Fruit fly (Drosophila melanogaster) whole organism, embryonic: ENCODE measurements around the gene CG3662.

Experiments used
- Atf6 ChIP-seq: fragments of 200-800 bp; sonication (Bioruptor generic); IDR thresholded peaks from 2 replicates; pipeline ENCODE4 v1.3.6; 2022; ENCODE audit warnings: missing biosample characterization, missing genetic modification characterization
- BtbVII ChIP-seq: fragments of 200-800 bp; sonication (Bioruptor generic); optimal IDR thresholded peaks from 3 replicates; lab custom pipeline; 2017; ENCODE audit warnings: missing biosample characterization, mild to moderate bottlenecking, missing genetic modification characterization
- CG10654 ChIP-seq: fragments of 200-800 bp; sonication (Bioruptor generic); optimal IDR thresholded peaks from 2 replicates; lab custom pipeline; 2016; ENCODE audit warnings: missing biosample characterization, missing genetic modification characterization
- CG12219 ChIP-seq: fragments of 200-800 bp; sonication (Bioruptor generic); optimal IDR thresholded peaks from 3 replicates; lab custom pipeline; 2018; ENCODE audit warnings: missing biosample characterization, mild to moderate bottlenecking, missing genetic modification characterization
- CG13775 ChIP-seq: fragments of 200-800 bp; sonication (Bioruptor generic); optimal IDR thresholded peaks from 3 replicates; lab custom pipeline; 2017; ENCODE audit warnings: missing biosample characterization, mild to moderate bottlenecking, missing genetic modification characterization
- CG14667 ChIP-seq: fragments of 200-800 bp; sonication (Bioruptor generic); IDR thresholded peaks from 2 replicates; pipeline ENCODE4 v1.3.6; 2022; ENCODE audit warnings: missing biosample characterization, missing genetic modification characterization
- CG15073 ChIP-seq: fragments of 200-800 bp; sonication (Bioruptor generic); optimal IDR thresholded peaks from 2 replicates; lab custom pipeline; 2016; ENCODE audit warnings: missing biosample characterization, missing genetic modification characterization
- CG15479 ChIP-seq: fragments of 200-800 bp; sonication (Bioruptor generic); optimal IDR thresholded peaks from 3 replicates; lab custom pipeline; 2019; ENCODE audit warnings: missing biosample characterization, mild to moderate bottlenecking, missing genetic modification characterization, moderate library complexity
- CG17829 ChIP-seq: fragments of 200-800 bp; optimal IDR thresholded peaks from 2 replicates; lab custom pipeline; 2019; ENCODE audit warnings: missing biosample characterization, mild to moderate bottlenecking, missing genetic modification characterization, moderate library complexity
- CG2712 ChIP-seq: fragments of 200-800 bp; optimal IDR thresholded peaks from 3 replicates; lab custom pipeline; 2019; ENCODE audit warnings: missing biosample characterization, mild to moderate bottlenecking, missing genetic modification characterization, moderate library complexity
- CG2875 ChIP-seq: fragments of 200-800 bp; sonication (Bioruptor generic); optimal IDR thresholded peaks from 2 replicates; lab custom pipeline; 2017; ENCODE audit warnings: missing biosample characterization, mild to moderate bottlenecking, missing genetic modification characterization, missing genetic modification reagents
- CG30020 ChIP-seq: fragments of 200-800 bp; optimal IDR thresholded peaks from 2 replicates; lab custom pipeline; 2019; ENCODE audit warnings: missing biosample characterization, mild to moderate bottlenecking, missing genetic modification characterization, moderate library complexity
- CG32532 ChIP-seq: fragments of 200-800 bp; sonication (Bioruptor generic); IDR thresholded peaks from 2 replicates; pipeline ENCODE4 v1.3.6; 2022; ENCODE audit warnings: missing biosample characterization, missing genetic modification characterization
- CG33213 ChIP-seq: fragments of 200-800 bp; sonication (Bioruptor generic); optimal IDR thresholded peaks from 3 replicates; lab custom pipeline; 2016; ENCODE audit warnings: missing biosample characterization, missing genetic modification characterization
- CG5180 ChIP-seq: fragments of 200-800 bp; sonication (Bioruptor generic); optimal IDR thresholded peaks from 3 replicates; lab custom pipeline; 2017; ENCODE audit warnings: missing biosample characterization, missing genetic modification characterization, mild to moderate bottlenecking, moderate library complexity, missing genetic modification reagents
- CG5953 ChIP-seq: fragments of 200-800 bp; sonication (Bioruptor generic); IDR thresholded peaks from 2 replicates; pipeline ENCODE4 v1.3.6; 2022; ENCODE audit warnings: missing biosample characterization, missing genetic modification characterization
- CG6791 ChIP-seq: fragments of 200-800 bp; sonication (Bioruptor generic); IDR thresholded peaks from 3 replicates; pipeline ENCODE4 v1.3.6; 2022; ENCODE audit warnings: missing biosample characterization, missing genetic modification characterization; ENCODE audit not compliant: partially characterized antibody
- CG7271 ChIP-seq: fragments of 200-800 bp; sonication (Bioruptor generic); optimal IDR thresholded peaks from 2 replicates; lab custom pipeline; 2018; ENCODE audit warnings: missing biosample characterization, mild to moderate bottlenecking, missing genetic modification characterization, moderate library complexity
- CG7556 ChIP-seq: fragments of 200-800 bp; sonication (Bioruptor generic); optimal IDR thresholded peaks from 2 replicates; lab custom pipeline; 2017; ENCODE audit warnings: missing biosample characterization, mild to moderate bottlenecking, missing genetic modification characterization
- CG8089 ChIP-seq: fragments of 200-800 bp; sonication (Bioruptor generic); optimal IDR thresholded peaks from 3 replicates; lab custom pipeline; 2016; ENCODE audit warnings: missing biosample characterization, missing genetic modification characterization
- Dfd ChIP-seq, 2 experiments: fragments of >200 bp; optimal IDR thresholded peaks; 2 replicates each; lab custom pipeline; 2017; ENCODE audit warnings: missing biosample characterization in 2 of 2, missing genetic modification characterization in 2 of 2
- Ets65A ChIP-seq: fragments of 200-800 bp; sonication (Bioruptor generic); peaks from one replicate; lab custom pipeline; 2016; ENCODE audit warnings: missing biosample characterization, missing genetic modification characterization
- HLH54F ChIP-seq: fragments of 200-800 bp; sonication (Bioruptor generic); optimal IDR thresholded peaks from 3 replicates; lab custom pipeline; 2016; ENCODE audit warnings: missing biosample characterization, missing genetic modification characterization
- Hey ChIP-seq: fragments of 200-800 bp; sonication (Bioruptor generic); optimal IDR thresholded peaks from 3 replicates; lab custom pipeline; 2018; ENCODE audit warnings: missing biosample characterization, mild to moderate bottlenecking, missing genetic modification characterization
- MTF-1 ChIP-seq: fragments of 200-800 bp; sonication (Bioruptor generic); optimal IDR thresholded peaks from 2 replicates; lab custom pipeline; 2018; ENCODE audit warnings: missing biosample characterization, mild to moderate bottlenecking, missing genetic modification characterization, borderline replicate concordance
- Opbp ChIP-seq: fragments of 200-800 bp; sonication (Bioruptor generic); IDR thresholded peaks from 3 replicates; pipeline ENCODE4 v1.3.6; 2022; ENCODE audit warnings: missing biosample characterization, missing genetic modification characterization; ENCODE audit not compliant: partially characterized antibody
- Sox100B ChIP-seq: fragments of 200-800 bp; sonication (Bioruptor generic); optimal IDR thresholded peaks from 3 replicates; lab custom pipeline; 2018; ENCODE audit warnings: missing biosample characterization, mild to moderate bottlenecking, missing genetic modification characterization
- aop ChIP-seq: fragments of 200-800 bp; sonication (Bioruptor generic); IDR thresholded peaks from 2 replicates; pipeline ENCODE4 v1.3.6; 2022; ENCODE audit warnings: missing biosample characterization, missing genetic modification characterization
- crp ChIP-seq, 2 experiments: fragments of 200-800 bp; sonication (Bioruptor generic); optimal IDR thresholded peaks; 2 replicates in 1 of 2; 3 replicates in 1 of 2; lab custom pipeline; 2017; ENCODE audit warnings: missing biosample characterization in 2 of 2, missing genetic modification characterization in 2 of 2, mild to moderate bottlenecking in 1 of 2, moderate library complexity in 1 of 2
- hbn ChIP-seq: fragments of 200-800 bp; sonication (Bioruptor generic); IDR thresholded peaks from 2 replicates; pipeline ENCODE4 v1.3.6; 2022; ENCODE audit warnings: missing biosample characterization, missing genetic modification characterization; ENCODE audit not compliant: partially characterized antibody
- her ChIP-seq: fragments of 200-800 bp; sonication (Bioruptor generic); optimal IDR thresholded peaks from 2 replicates; lab custom pipeline; 2016; ENCODE audit warnings: missing biosample characterization, missing genetic modification characterization
- ind ChIP-seq: fragments of 200-800 bp; sonication (Bioruptor generic); optimal IDR thresholded peaks from 3 replicates; lab custom pipeline; 2016; ENCODE audit warnings: missing biosample characterization, missing genetic modification characterization
- kah ChIP-seq: fragments of 200-800 bp; sonication (Bioruptor generic); optimal IDR thresholded peaks from 2 replicates; lab custom pipeline; 2018; ENCODE audit warnings: missing biosample characterization, mild to moderate bottlenecking, missing genetic modification characterization
- pfk ChIP-seq: fragments of 200-800 bp; sonication (Bioruptor generic); optimal IDR thresholded peaks from 2 replicates; lab custom pipeline; 2018; ENCODE audit warnings: missing biosample characterization, mild to moderate bottlenecking, missing genetic modification characterization, moderate library complexity
- pnt ChIP-seq: fragments of 200-800 bp; sonication (Bioruptor generic); optimal IDR thresholded peaks from 3 replicates; lab custom pipeline; 2016; ENCODE audit warnings: missing biosample characterization, missing genetic modification characterization
- prd ChIP-seq, 3 experiments: fragments of >200 bp in 2 of 3; fragments of 200-800 bp in 1 of 3; sonication (Bioruptor generic) in 1 of 3; optimal IDR thresholded peaks in 2 of 3; IDR thresholded peaks in 1 of 3; 2 replicates in 2 of 3; 3 replicates in 1 of 3; pipeline versions ENCODE4 v1.3.6 to Lab custom; 2017 to 2022; ENCODE audit warnings: missing biosample characterization in 1 of 3, missing genetic modification characterization in 1 of 3
- pros ChIP-seq: fragments of 200-800 bp; sonication (Bioruptor generic); optimal IDR thresholded peaks from 3 replicates; lab custom pipeline; 2019; ENCODE audit warnings: missing biosample characterization, mild to moderate bottlenecking, missing genetic modification characterization, moderate library complexity
- ranshi ChIP-seq: fragments of 200-800 bp; sonication (Bioruptor generic); IDR thresholded peaks from 2 replicates; pipeline ENCODE4 v1.3.6; 2022; ENCODE audit warnings: missing biosample characterization, missing genetic modification characterization
- ro ChIP-seq: fragments of 200-800 bp; sonication (Bioruptor generic); IDR thresholded peaks from 2 replicates; pipeline ENCODE4 v1.3.6; 2022; ENCODE audit warnings: missing biosample characterization, missing genetic modification characterization
- slou ChIP-seq: fragments of 200-800 bp; sonication (Bioruptor generic); optimal IDR thresholded peaks from 3 replicates; lab custom pipeline; 2016; ENCODE audit warnings: missing biosample characterization, missing genetic modification characterization
- sqz ChIP-seq: fragments of 200-800 bp; sonication (Bioruptor generic); optimal IDR thresholded peaks from 3 replicates; lab custom pipeline; 2018; ENCODE audit warnings: missing biosample characterization, mild to moderate bottlenecking, missing genetic modification characterization
- tap ChIP-seq: fragments of 200-800 bp; optimal IDR thresholded peaks from 3 replicates; lab custom pipeline; 2019; ENCODE audit warnings: missing biosample characterization, mild to moderate bottlenecking, missing genetic modification characterization, moderate library complexity
- tll ChIP-seq, 2 experiments: fragments of 200-800 bp in 1 of 2; fragments of >200 bp in 1 of 2; sonication (Bioruptor generic) in 1 of 2; optimal IDR thresholded peaks; 2 replicates each; lab custom pipeline; 2017 to 2019; ENCODE audit warnings: missing biosample characterization in 2 of 2, missing genetic modification characterization in 2 of 2, mild to moderate bottlenecking in 1 of 2, moderate library complexity in 1 of 2
- tna ChIP-seq: fragments of 200-800 bp; sonication (Bioruptor generic); IDR thresholded peaks from 2 replicates; pipeline ENCODE4 v1.3.6; 2022; ENCODE audit warnings: missing biosample characterization, missing genetic modification characterization; ENCODE audit not compliant: partially characterized antibody
- unpg ChIP-seq: fragments of 200-800 bp; sonication (Bioruptor generic); optimal IDR thresholded peaks from 3 replicates; lab custom pipeline; 2018; ENCODE audit warnings: missing biosample characterization, mild to moderate bottlenecking, missing genetic modification characterization, moderate library complexity
- usp ChIP-seq: fragments of >200 bp; optimal IDR thresholded peaks from 2 replicates; lab custom pipeline; 2017; ENCODE audit warnings: missing biosample characterization, missing genetic modification characterization
- z ChIP-seq: fragments of 200-800 bp; sonication (Bioruptor generic); IDR thresholded peaks from 3 replicates; pipeline ENCODE4 v1.3.6; 2022; ENCODE audit warnings: missing biosample characterization, missing genetic modification characterization

Gene CG3662

dm6 chr2L:866950-867744, 46.1 kb downstream of the CG3662 start (continued):
- TF ChIP-seq ro: peak; percentile 72
- TF ChIP-seq MTF-1 (GFP tag; lab: Kevin White, UChicago): peak; percentile 85
- TF ChIP-seq CG14667: peak; percentile 89
- no peak for TF ChIP-seq hbn (GFP tag; lab: Robert Waterston, UW)
- TF ChIP-seq HLH54F: peak; percentile 93
- no peak for TF ChIP-seq pfk (GFP tag; lab: Kevin White, UChicago)
- TF ChIP-seq Atf6 (GFP tag; lab: Robert Waterston, UW): peak; percentile 92
- TF ChIP-seq slou (GFP tag; lab: Kevin White, UChicago): peak; percentile 72
- peak; percentile 55; the same call in 2 of the 3 replicates for TF ChIP-seq Opbp (GFP tag; lab: Robert Waterston, UW)
- TF ChIP-seq CG30020: peak; percentile 60
- peak; percentile 80 for TF ChIP-seq pros
- TF ChIP-seq z (GFP tag; lab: Robert Waterston, UW): no peak
- peak; percentile 41; the same call in 1 of the 2 replicates for TF ChIP-seq tna (GFP tag; lab: Robert Waterston, UW)
- peak; percentile 87 for TF ChIP-seq CG5953
- peak; percentile 94 for TF ChIP-seq unpg (GFP tag; lab: Kevin White, UChicago)
- TF ChIP-seq CG10654: peak; percentile 86
- peak; percentile 83 for TF ChIP-seq CG33213 (GFP tag; lab: Kevin White, UChicago)
- TF ChIP-seq CG12219 (GFP tag; lab: Kevin White, UChicago): peak; percentile 90
- no peak for TF ChIP-seq usp (GFP tag; lab: Kevin White, UChicago)
- TF ChIP-seq CG5180 (GFP tag; lab: Kevin White, UChicago): peak; percentile 82
- TF ChIP-seq BtbVII: peak; percentile 90
- peak; percentile 97 for TF ChIP-seq CG32532 (GFP tag; lab: Robert Waterston, UW)
- peak; percentile 94 for TF ChIP-seq ranshi (GFP tag; lab: Robert Waterston, UW)
- peak; percentile 88 for TF ChIP-seq pnt (GFP tag; lab: Kevin White, UChicago)
- peak; percentile 82 for TF ChIP-seq her
- TF ChIP-seq Sox100B (GFP tag; lab: Kevin White, UChicago): peak; percentile 85
- peak; percentile 90 for TF ChIP-seq CG2712 (tag; lab: Kevin White, UChicago)
- peak; percentile 77 for TF ChIP-seq CG2875 (GFP tag; lab: Kevin White, UChicago)
- no peak for TF ChIP-seq prd (optimal IDR thresholded peaks at IDR 0.05; lab: Kevin White, UChicago)
- peak; percentile 97 for TF ChIP-seq prd (GFP tag; IDR thresholded peaks at IDR 0.05; lab: Robert Waterston, UW)
- TF ChIP-seq Ets65A (GFP tag; lab: Kevin White, UChicago): peak; percentile 99
- peak; percentile 90 for TF ChIP-seq CG7556 (GFP tag; lab: Kevin White, UChicago)
- TF ChIP-seq aop (GFP tag; lab: Robert Waterston, UW): peak; percentile 63; the same call in 1 of the 2 replicates
- peak; percentile 59 for TF ChIP-seq CG15073
- TF ChIP-seq Hey (tag; lab: Kevin White, UChicago): peak; percentile 73
- peak; percentile 87 for TF ChIP-seq CG13775 (GFP tag; lab: Kevin White, UChicago)
- TF ChIP-seq CG6791 (GFP tag; lab: Robert Waterston, UW): no peak
- peak; percentile 71 for TF ChIP-seq CG8089
- TF ChIP-seq crp (GFP tag; optimal IDR thresholded peaks at IDR 0.05; lab: Kevin White, UChicago): peak in 1 of 2 experiments; percentile 43
- TF ChIP-seq tll (GFP tag; optimal IDR thresholded peaks at IDR 0.05; lab: Kevin White, UChicago): no peak
- peak; percentile 92 for TF ChIP-seq tap
- TF ChIP-seq CG15479 (GFP tag; lab: Kevin White, UChicago): no peak
- TF ChIP-seq CG17829 (tag; lab: Kevin White, UChicago): peak; percentile 90
- TF ChIP-seq kah (GFP tag; lab: Kevin White, UChicago): peak; percentile 84
- TF ChIP-seq Dfd (GFP tag; optimal IDR thresholded peaks at IDR 0.05; lab: Kevin White, UChicago): no peak
- peak; percentile 80 for TF ChIP-seq sqz (GFP tag; lab: Kevin White, UChicago)
- TF ChIP-seq CG7271 (tag; lab: Kevin White, UChicago): peak; percentile 28
- peak; percentile 93 for TF ChIP-seq ind (GFP tag; lab: Kevin White, UChicago)
